Worm (Caenorhabditis elegans) whole organism, L4/young adult: ENCODE measurements around the gene rpl-5.

ENCODE experiments used
- W03F9.2 ChIP-seq: fragments of 150-350 bp; optimal IDR thresholded peaks from 2 replicates; lab custom pipeline; 2014; ENCODE audit warnings: missing biosample characterization, missing genetic modification characterization
- dao-5 ChIP-seq: sonication (generic microtip); optimal IDR thresholded peaks from 2 replicates; lab custom pipeline; 2016; ENCODE audit warnings: missing genotype, missing genetic modification characterization, moderate library complexity, missing compliant biosample characterization
- him-1 ChIP-seq: sonication (generic microtip); optimal IDR thresholded peaks from 2 replicates; lab custom pipeline; 2016; ENCODE audit warnings: missing genotype, missing genetic modification reagents, missing genetic modification characterization, missing compliant biosample characterization

DNA sequence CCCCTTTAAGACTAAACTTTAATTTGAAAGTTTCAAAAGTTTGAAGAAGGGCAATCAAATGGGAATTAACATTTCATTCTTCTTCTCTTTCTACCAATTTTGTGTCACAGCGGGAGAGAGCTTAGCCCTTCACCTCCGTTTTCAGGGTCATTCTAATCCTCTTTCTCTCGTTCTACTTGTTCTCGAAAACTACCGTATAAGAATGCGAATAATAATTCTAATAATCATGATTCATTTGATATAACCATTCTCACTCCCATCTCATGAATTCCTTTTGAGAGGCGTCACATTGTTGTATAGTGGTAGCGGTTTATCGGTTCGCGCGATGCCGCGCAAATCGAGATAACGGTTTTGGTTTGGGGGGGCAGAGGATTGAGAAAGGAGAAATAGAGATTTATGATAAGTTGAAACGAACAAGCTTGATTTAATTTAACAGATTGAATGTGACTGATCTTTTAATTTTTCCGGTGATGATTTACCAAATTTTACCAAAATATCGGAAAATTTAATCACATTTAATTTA lies 40.5 kb upstream of the rpl-5 start:
- TF ChIP-seq dao-5 (no peak), him-1 (no peak), W03F9.2 (tag; lab: Kevin White, UChicago) (no peak)
